Fruit fly (Drosophila melanogaster) S2 (cell line): ENCODE data around the gene Tie.

Experiments used
- CG8478 ChIP-seq: fragments of >200 bp; optimal IDR thresholded peaks from 2 replicates; lab custom pipeline; 2018
- CTCF ChIP-seq, 2 experiments: fragments of >200 bp; optimal IDR thresholded peaks; 2 replicates each; lab custom pipeline; 2018

DNA sequence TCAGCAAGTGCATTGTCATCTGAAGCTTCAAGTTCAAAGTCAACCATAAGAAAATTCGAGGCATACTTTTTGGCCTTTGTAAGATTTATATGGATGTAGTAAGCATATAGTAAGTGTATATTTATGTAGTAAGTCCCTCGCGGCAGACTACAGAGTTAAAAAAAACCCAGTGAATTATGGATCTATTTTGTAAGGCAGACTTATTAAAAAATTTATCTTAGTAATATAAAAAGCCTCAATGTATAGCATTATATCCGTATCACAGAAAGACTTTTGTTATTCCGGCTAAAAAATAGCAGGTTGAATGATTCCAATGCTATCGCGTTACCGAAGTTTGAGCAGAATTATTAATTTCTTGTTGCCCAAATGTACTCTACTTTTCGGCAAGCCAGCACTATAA is 47.3 kb downstream of the Tie start:
- no peak for TF ChIP-seq CG8478
- no peak for TF ChIP-seq CTCF (optimal IDR thresholded peaks at IDR 0.05; lab: Kevin White, UChicago)
